Worm (Caenorhabditis elegans) whole organism, L3 larva: ENCODE results near the gene penr-1.

Experiments
- R02D3.7 ChIP-seq: fragments of 150-350 bp; optimal IDR thresholded peaks from 2 replicates; lab custom pipeline; 2014; ENCODE audit warnings: missing biosample characterization, missing genetic modification characterization
- ZK546.5 ChIP-seq: sonication (generic microtip); optimal IDR thresholded peaks from 2 replicates; lab custom pipeline; 2017; ENCODE audit warnings: missing biosample characterization, missing genetic modification characterization
- aly-2 ChIP-seq: fragments of 150-350 bp; optimal IDR thresholded peaks from 2 replicates; lab custom pipeline; 2014; ENCODE audit warnings: missing biosample characterization, missing genetic modification characterization
- ceh-16 ChIP-seq: sonication (generic microtip); optimal IDR thresholded peaks from 2 replicates; lab custom pipeline; 2017; ENCODE audit warnings: missing biosample characterization, missing genetic modification characterization
- ceh-28 ChIP-seq: fragments of 150-350 bp; optimal IDR thresholded peaks from 2 replicates; lab custom pipeline; 2014; ENCODE audit warnings: missing biosample characterization, missing genetic modification reagents, missing genetic modification characterization
- ceh-82 ChIP-seq: fragments of 150-350 bp; optimal IDR thresholded peaks from 2 replicates; lab custom pipeline; 2014; ENCODE audit warnings: missing biosample characterization, missing genetic modification characterization
- ceh-9 ChIP-seq: sonication (generic microtip); optimal IDR thresholded peaks from 2 replicates; lab custom pipeline; 2018; ENCODE audit warnings: missing biosample characterization, missing genetic modification characterization
- daf-12 ChIP-seq: fragments of 150-350 bp; optimal IDR thresholded peaks from 2 replicates; lab custom pipeline; 2014; ENCODE audit warnings: missing biosample characterization, missing genetic modification reagents, missing genetic modification characterization
- elt-1 ChIP-seq: fragments of 150-350 bp; optimal IDR thresholded peaks from 2 replicates; lab custom pipeline; 2014; ENCODE audit warnings: missing biosample characterization, missing genetic modification characterization
- elt-2 ChIP-seq: sonication (generic microtip); optimal IDR thresholded peaks from 2 replicates; lab custom pipeline; 2016; ENCODE audit warnings: missing genetic modification reagents, mild to moderate bottlenecking, missing genetic modification characterization, missing compliant biosample characterization
- elt-3 ChIP-seq, 3 experiments: fragments of 150-350 bp in 1 of 3; sonication (generic microtip) in 2 of 3; optimal IDR thresholded peaks; 2 replicates in 2 of 3; 4 replicates in 1 of 3; lab custom pipeline; 2014 to 2017; ENCODE audit warnings: missing biosample characterization in 3 of 3, missing genetic modification characterization in 3 of 3
- eor-1 ChIP-seq, 2 experiments: fragments of 150-350 bp; optimal IDR thresholded peaks; 2 replicates each; lab custom pipeline; 2014 to 2018; ENCODE audit warnings: missing biosample characterization in 2 of 2, missing genetic modification characterization in 2 of 2
- fkh-10 ChIP-seq: sonication (generic microtip); optimal IDR thresholded peaks from 2 replicates; lab custom pipeline; 2017; ENCODE audit warnings: missing biosample characterization, missing genetic modification reagents, missing genetic modification characterization
- fkh-2 ChIP-seq: fragments of 150-350 bp; optimal IDR thresholded peaks from 2 replicates; lab custom pipeline; 2014; ENCODE audit warnings: missing biosample characterization, missing genetic modification reagents, missing genetic modification characterization
- hmg-11 ChIP-seq: sonication (generic microtip); optimal IDR thresholded peaks from 2 replicates; lab custom pipeline; 2016; ENCODE audit warnings: missing genetic modification characterization, missing compliant biosample characterization
- jun-1 ChIP-seq: fragments of 150-350 bp; optimal IDR thresholded peaks from 2 replicates; lab custom pipeline; 2014; ENCODE audit warnings: missing biosample characterization, missing genetic modification reagents, missing genetic modification characterization
- lin-15B ChIP-seq: fragments of 150-350 bp; optimal IDR thresholded peaks from 2 replicates; lab custom pipeline; 2014; ENCODE audit warnings: missing biosample characterization, missing genetic modification characterization
- lin-39 ChIP-seq: fragments of 150-350 bp; optimal IDR thresholded peaks from 2 replicates; lab custom pipeline; 2018; ENCODE audit warnings: missing biosample characterization, missing genetic modification reagents, missing genetic modification characterization
- lsy-12 ChIP-seq: sonication (generic microtip); optimal IDR thresholded peaks from 2 replicates; lab custom pipeline; 2016; ENCODE audit warnings: mild to moderate bottlenecking, missing genetic modification characterization, missing compliant biosample characterization
- mdl-1 ChIP-seq: fragments of 150-350 bp; optimal IDR thresholded peaks from 2 replicates; lab custom pipeline; 2014; ENCODE audit warnings: missing biosample characterization, missing genetic modification characterization
- nhr-11 ChIP-seq: fragments of 150-350 bp; optimal IDR thresholded peaks from 2 replicates; lab custom pipeline; 2014; ENCODE audit warnings: missing biosample characterization, missing genetic modification characterization
- nhr-23 ChIP-seq: fragments of 150-350 bp; optimal IDR thresholded peaks from 2 replicates; lab custom pipeline; 2014; ENCODE audit warnings: missing biosample characterization, missing genetic modification reagents, missing genetic modification characterization
- nhr-237 ChIP-seq: fragments of 150-350 bp; optimal IDR thresholded peaks from 2 replicates; lab custom pipeline; 2014; ENCODE audit warnings: missing biosample characterization, missing genetic modification characterization
- nhr-25 ChIP-seq: sonication (generic microtip); optimal IDR thresholded peaks from 2 replicates; lab custom pipeline; 2017; ENCODE audit warnings: missing biosample characterization, missing genetic modification characterization
- nhr-28 ChIP-seq: fragments of 150-350 bp; optimal IDR thresholded peaks from 2 replicates; lab custom pipeline; 2014; ENCODE audit warnings: missing biosample characterization, missing genetic modification characterization
- nhr-76 ChIP-seq: fragments of 150-350 bp; sonication (generic microtip); optimal IDR thresholded peaks from 5 replicates; lab custom pipeline; 2014; ENCODE audit warnings: missing biosample characterization, missing genetic modification characterization
- nhr-77 ChIP-seq: fragments of 150-350 bp; optimal IDR thresholded peaks from 2 replicates; lab custom pipeline; 2014; ENCODE audit warnings: missing biosample characterization, missing genetic modification characterization
- pha-4 ChIP-seq: fragments of 150-350 bp; optimal IDR thresholded peaks from 2 replicates; lab custom pipeline; 2014; ENCODE audit warnings: missing biosample characterization, missing genetic modification reagents, missing genetic modification characterization
- pqm-1 ChIP-seq: fragments of 150-350 bp; optimal IDR thresholded peaks from 2 replicates; lab custom pipeline; 2017; ENCODE audit warnings: missing biosample characterization, missing genetic modification characterization, inconsistent platforms
- sea-2 ChIP-seq: fragments of 150-350 bp; sonication (generic microtip); optimal IDR thresholded peaks from 4 replicates; lab custom pipeline; 2014; ENCODE audit warnings: missing biosample characterization, missing genetic modification reagents, missing genetic modification characterization
- skn-1 ChIP-seq: fragments of 150-350 bp; optimal IDR thresholded peaks from 2 replicates; lab custom pipeline; 2014; ENCODE audit warnings: missing biosample characterization, missing genetic modification characterization
- snpc-4 ChIP-seq: fragments of 150-350 bp; optimal IDR thresholded peaks from 2 replicates; lab custom pipeline; 2014; ENCODE audit warnings: missing biosample characterization, missing genetic modification characterization
- tbx-2 ChIP-seq: sonication (generic microtip); optimal IDR thresholded peaks from 2 replicates; lab custom pipeline; 2016; ENCODE audit warnings: mild to moderate bottlenecking, missing genetic modification characterization, missing compliant biosample characterization
- unc-62 ChIP-seq: fragments of 150-350 bp; sonication (generic microtip); optimal IDR thresholded peaks from 4 replicates; lab custom pipeline; 2014; ENCODE audit warnings: missing biosample characterization, missing genetic modification reagents, missing genetic modification characterization
- zag-1 ChIP-seq: fragments of 150-350 bp; optimal IDR thresholded peaks from 2 replicates; lab custom pipeline; 2014; ENCODE audit warnings: missing biosample characterization, missing genetic modification characterization
- ztf-11 ChIP-seq: fragments of 150-350 bp; optimal IDR thresholded peaks from 2 replicates; lab custom pipeline; 2014; ENCODE audit warnings: missing biosample characterization, missing genetic modification characterization

Gene penr-1

DNA sequence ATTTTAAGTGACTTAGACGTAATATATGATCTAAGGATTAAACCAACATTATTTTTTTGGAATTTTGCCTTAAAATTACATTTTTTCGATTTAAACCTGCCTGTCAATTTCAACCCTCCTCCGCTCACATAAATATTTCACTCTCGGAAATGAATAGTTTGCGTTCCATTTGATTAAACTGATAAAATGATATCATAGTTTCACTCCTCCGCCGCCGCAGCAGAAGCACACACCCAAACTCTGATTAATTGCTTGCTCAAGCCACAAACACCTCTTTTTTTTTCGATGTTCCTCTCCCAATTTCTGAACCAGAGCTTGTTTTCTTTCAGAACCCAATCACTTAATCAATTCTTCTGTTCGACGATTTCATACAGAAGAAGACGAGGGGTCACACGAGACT is 46.2 kb upstream of the penr-1 start, which contains the start of gene Y49G5B.1:
Gene Y49G5B.1, plus strand, starts transcription at position 324 of the 400 bp plus-strand sequence.
- TF ChIP-seq elt-2 (peak; percentile 2), elt-1 (tag; lab: Kevin White, UChicago) (no peak)

- TF ChIP-seq lin-39 (tag; lab: Kevin White, UChicago) (no peak), fkh-2 (tag; lab: Kevin White, UChicago) (no peak), hmg-11 (no peak), lin-15B (tag; lab: Kevin White, UChicago) (no peak), unc-62 (GFP tag; lab: Kevin White, UChicago) (no peak), jun-1 (tag; lab: Kevin White, UChicago) (no peak), zag-1 (tag; lab: Kevin White, UChicago) (no peak), ceh-16 (no peak), pqm-1 (tag; lab: Kevin White, UChicago) (no peak), nhr-76 (tag; lab: Kevin White, UChicago) (no peak), fkh-10 (GFP tag; lab: Kevin White, UChicago) (no peak), ZK546.5 (tag; lab: Kevin White, UChicago) (no peak), lsy-12 (tag; lab: Kevin White, UChicago) (no peak), elt-2 (no peak), tbx-2 (tag; lab: Kevin White, UChicago) (no peak), ceh-9 (tag; lab: Kevin White, UChicago) (no peak)
- TF ChIP-seq, all 47 proteins: peak for 0
Measured at ce11 chrV:5225660-5226059, 43.6 kb upstream of the penr-1 start.

ce11 chrV:5228513-5228912 is 40.8 kb upstream of the penr-1 start:
- no peak for TF ChIP-seq daf-12 (tag; lab: Kevin White, UChicago)
- TF ChIP-seq pha-4 (tag; lab: Kevin White, UChicago): peak; percentile 59

DNA sequence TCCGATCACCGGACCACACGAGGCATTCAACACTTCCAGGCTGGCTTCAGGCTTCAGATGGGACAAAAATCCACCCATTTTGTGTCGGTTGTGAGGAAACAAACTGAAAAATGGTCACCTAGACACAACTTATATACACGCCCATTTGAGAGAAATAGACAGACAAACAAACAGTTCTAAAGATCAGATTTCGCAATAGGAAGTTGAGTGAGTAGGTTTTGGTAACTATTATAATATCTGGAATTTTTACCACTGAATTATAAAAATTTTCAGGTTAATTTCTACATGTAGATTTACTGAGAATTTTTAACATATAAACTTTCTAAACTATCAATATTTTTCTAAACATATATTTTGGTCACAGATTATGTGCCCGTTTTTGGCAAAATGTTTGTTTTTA is 35.5 kb upstream of the penr-1 start, which contains the start of gene cest-32:
Gene cest-32, minus strand, starts transcription at position 115 of the 400 bp plus-strand sequence.
- TF ChIP-seq pha-4 (tag; lab: Kevin White, UChicago): peak; percentile 12
- no peak for TF ChIP-seq nhr-23

ce11 chrV:5237116-5237515 is 32.2 kb upstream of the penr-1 start, which contains the start of gene cest-35.2:
Gene cest-35.2, minus strand, starts transcription at chrV:5237216.
- TF ChIP-seq ceh-28 (tag; lab: Kevin White, UChicago) (no peak), nhr-77 (tag; lab: Kevin White, UChicago) (no peak), elt-3 (tag; optimal IDR thresholded peaks at IDR 0.05; lab: Kevin White, UChicago) (no peak), ZK546.5 (tag; lab: Kevin White, UChicago) (no peak), nhr-237 (tag; lab: Kevin White, UChicago) (no peak), skn-1 (tag; lab: Kevin White, UChicago) (no peak), eor-1 (tag; optimal IDR thresholded peaks at IDR 0.05; lab: Kevin White, UChicago) (no peak), ztf-11 (tag; lab: Kevin White, UChicago) (no peak), unc-62 (GFP tag; lab: Kevin White, UChicago) (no peak)

DNA sequence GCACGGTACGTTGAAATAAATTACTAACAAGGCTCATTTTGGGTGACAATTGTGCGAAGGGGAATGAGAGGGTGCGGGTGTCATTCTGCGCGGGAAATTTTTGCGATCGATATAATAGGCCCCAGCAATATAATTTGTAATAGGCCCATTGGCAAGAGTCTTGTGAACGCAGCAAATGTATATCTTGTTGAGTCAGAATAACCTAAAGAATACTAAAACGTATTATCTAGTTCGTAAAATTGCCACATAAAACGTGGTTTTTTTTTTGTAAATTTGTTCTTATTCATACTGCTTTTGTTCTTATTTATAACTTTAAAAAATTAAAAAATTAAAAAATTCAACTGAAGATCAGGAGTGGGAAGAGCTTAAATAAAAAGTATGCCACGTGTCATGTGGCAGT is 29.9 kb upstream of the penr-1 start, which contains the start of gene C52A10.3:
Gene C52A10.3, minus strand, starts transcription at position 101 of the 400 bp plus-strand sequence.
- TF ChIP-seq sea-2 (GFP tag; lab: Kevin White, UChicago): no peak
- TF ChIP-seq, all 47 proteins: peak for 0

DNA sequence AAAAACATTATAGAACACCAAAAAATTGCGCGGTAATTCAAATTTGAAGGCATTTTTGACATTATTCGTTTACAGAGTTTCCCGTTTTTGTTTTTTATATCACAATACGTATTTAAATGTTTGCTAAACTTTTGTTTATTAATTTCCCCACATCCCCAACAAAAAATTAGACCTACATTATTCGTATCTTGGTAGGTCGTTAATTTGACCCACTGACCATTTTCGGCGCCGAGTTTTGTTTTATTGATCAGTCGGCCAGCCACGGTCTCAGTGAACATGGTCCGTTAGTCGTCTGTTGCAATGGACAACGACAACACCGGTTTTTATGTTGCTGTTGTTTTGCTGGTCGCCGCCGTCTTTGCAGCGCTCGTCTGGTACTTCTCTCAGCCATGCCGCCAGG is 29.4 kb upstream of the penr-1 start, which contains the start of gene B0238.15:
Gene B0238.15, plus strand, starts transcription at position 301 of the 400 bp plus-strand sequence.
- TF ChIP-seq ceh-82 (tag; lab: Kevin White, UChicago): no peak
- TF ChIP-seq daf-12 (tag; lab: Kevin White, UChicago): no peak
- TF ChIP-seq mdl-1 (tag; lab: Kevin White, UChicago): no peak
- no peak for TF ChIP-seq tbx-2 (tag; lab: Kevin White, UChicago)
- TF ChIP-seq pqm-1 (tag; lab: Kevin White, UChicago): no peak
- TF ChIP-seq elt-2: no peak
- no peak for TF ChIP-seq ceh-16
- TF ChIP-seq ceh-9 (tag; lab: Kevin White, UChicago): no peak
- no peak for TF ChIP-seq aly-2 (tag; lab: Kevin White, UChicago)
- no peak for TF ChIP-seq lsy-12 (tag; lab: Kevin White, UChicago)
- TF ChIP-seq hmg-11: no peak
- TF ChIP-seq nhr-28 (tag; lab: Kevin White, UChicago): no peak
- TF ChIP-seq snpc-4 (tag; lab: Kevin White, UChicago): no peak
- no peak for TF ChIP-seq fkh-10 (GFP tag; lab: Kevin White, UChicago)
- TF ChIP-seq nhr-11 (tag; lab: Kevin White, UChicago): no peak
- no peak for TF ChIP-seq R02D3.7 (tag; lab: Kevin White, UChicago)
- no peak for TF ChIP-seq nhr-25 (tag; lab: Kevin White, UChicago)
- no peak for TF ChIP-seq zag-1 (tag; lab: Kevin White, UChicago)
- no peak for TF ChIP-seq lin-15B (tag; lab: Kevin White, UChicago)
- TF ChIP-seq unc-62 (GFP tag; lab: Kevin White, UChicago): no peak
- TF ChIP-seq, all 47 proteins: peak for 0
